Worm (Caenorhabditis elegans): Measurements from ENCODE around the gene rpoa-12.
A peak's percentile ranks its signal among the peaks of the same experiment; 100 is the strongest.

The rpoa-12 gene

ce11 chrV:14424958-14425492 lies 1.9 kb upstream of the rpoa-12 start, which contains the start of gene rrsr-1:
TSS of gene rrsr-1 (minus strand) at chrV:14425008.
- no peak for TF ChIP-seq mdl-1 (tag; optimal IDR thresholded peaks at IDR 0.05)
- no peak for TF ChIP-seq egl-27 (tag; optimal IDR thresholded peaks at IDR 0.05)
- TF ChIP-seq nhr-25 (tag; optimal IDR thresholded peaks at IDR 0.05): no peak
- no peak for TF ChIP-seq fos-1 (tag; optimal IDR thresholded peaks at IDR 0.05)
- TF ChIP-seq unc-39 (tag; optimal IDR thresholded peaks at IDR 0.05): no peak
- TF ChIP-seq nhr-129 (tag; optimal IDR thresholded peaks at IDR 0.05): peak; percentile 46
- no peak for TF ChIP-seq crh-2 (tag; optimal IDR thresholded peaks at IDR 0.05)
- TF ChIP-seq Y55F3AM.14 (GFP tag; optimal IDR thresholded peaks at IDR 0.05): no peak
- TF ChIP-seq nhr-23 (tag; optimal IDR thresholded peaks at IDR 0.05): no peak
- TF ChIP-seq sem-4 (tag; optimal IDR thresholded peaks at IDR 0.05): no peak
- TF ChIP-seq nhr-12 (tag; optimal IDR thresholded peaks at IDR 0.05): no peak
- peak in 1 of 2 experiments; percentile 33 for TF ChIP-seq lsy-2 (tag; optimal IDR thresholded peaks at IDR 0.05)
- no peak for TF ChIP-seq snpc-4 (tag; optimal IDR thresholded peaks at IDR 0.05)
- TF ChIP-seq mab-5 (tag; optimal IDR thresholded peaks at IDR 0.05): no peak
- TF ChIP-seq elt-3 (tag; optimal IDR thresholded peaks at IDR 0.05): no peak
- no peak for TF ChIP-seq blmp-1 (tag; optimal IDR thresholded peaks at IDR 0.05; ENCODE audit: insufficient read depth)
- TF ChIP-seq peb-1 (tag; optimal IDR thresholded peaks at IDR 0.05): no peak
- TF ChIP-seq lin-13 (GFP tag; optimal IDR thresholded peaks at IDR 0.05): no peak
- no peak for TF ChIP-seq elt-1 (tag; optimal IDR thresholded peaks at IDR 0.05)
- TF ChIP-seq ztf-1 (GFP tag; conservative IDR thresholded peaks at IDR 0.05): no peak
- no peak for TF ChIP-seq ztf-4 (tag; optimal IDR thresholded peaks at IDR 0.05)
- no peak for TF ChIP-seq ZK546.5 (tag; optimal IDR thresholded peaks at IDR 0.05)
- TF ChIP-seq nhr-77 (tag; optimal IDR thresholded peaks at IDR 0.05): no peak
- TF ChIP-seq nhr-11 (tag; optimal IDR thresholded peaks at IDR 0.05): no peak
- TF ChIP-seq C34F6.9 (tag; optimal IDR thresholded peaks at IDR 0.05): peak; percentile 56
- TF ChIP-seq R02D3.7 (tag; optimal IDR thresholded peaks at IDR 0.05): no peak
- TF ChIP-seq nhr-21 (tag; optimal IDR thresholded peaks at IDR 0.05): no peak
- no peak for TF ChIP-seq mbf-1 (tag; optimal IDR thresholded peaks at IDR 0.05)
- TF ChIP-seq ceh-16 (tag; optimal IDR thresholded peaks at IDR 0.05): no peak
- TF ChIP-seq zag-1 (tag; optimal IDR thresholded peaks at IDR 0.05): no peak
- no peak for TF ChIP-seq nhr-10 (tag; optimal IDR thresholded peaks at IDR 0.05)
- peak; percentile 62 for TF ChIP-seq skn-1 (tag; optimal IDR thresholded peaks at IDR 0.05)
- TF ChIP-seq ztf-11 (tag; optimal IDR thresholded peaks at IDR 0.05): no peak
- no peak for TF ChIP-seq lin-39 (tag; optimal IDR thresholded peaks at IDR 0.05)
- peak; percentile 28 for TF ChIP-seq sma-3 (GFP tag; optimal IDR thresholded peaks at IDR 0.05)
- TF ChIP-seq unc-55 (GFP tag; optimal IDR thresholded peaks at IDR 0.05): peak; percentile 54
- TF ChIP-seq gmeb-1 (tag; optimal IDR thresholded peaks at IDR 0.05): no peak
- no peak for TF ChIP-seq ceh-82 (tag; optimal IDR thresholded peaks at IDR 0.05)
- peak; percentile 47 for TF ChIP-seq sma-9 (GFP tag; optimal IDR thresholded peaks at IDR 0.05)
- no peak for TF ChIP-seq sma-9 (tag; optimal IDR thresholded peaks at IDR 0.05)
- no peak for TF ChIP-seq dmd-4 (tag; optimal IDR thresholded peaks at IDR 0.05)
- TF ChIP-seq aly-2 (tag; optimal IDR thresholded peaks at IDR 0.05): no peak
- TF ChIP-seq F13H6.1 (tag; optimal IDR thresholded peaks at IDR 0.05): peak; percentile 38
- TF ChIP-seq lin-11 (tag; optimal IDR thresholded peaks at IDR 0.05): peak; percentile 38
- no peak for TF ChIP-seq ama-1 (optimal IDR thresholded peaks at IDR 0.05)
- TF ChIP-seq nhr-237 (tag; optimal IDR thresholded peaks at IDR 0.05): no peak
- no peak for TF ChIP-seq nhr-6 (tag; optimal IDR thresholded peaks at IDR 0.05)
- no peak for TF ChIP-seq alr-1 (tag; optimal IDR thresholded peaks at IDR 0.05)
- TF ChIP-seq unc-62 (GFP tag; optimal IDR thresholded peaks at IDR 0.05): no peak

Measured in whole organism, L2 larva.